Worm (Caenorhabditis elegans) whole organism, midembryonic: ENCODE data around the gene T04A11.4.
"Not testable (repeated sequence)": the region's sequence is repeated elsewhere in the genome, so short reads cannot be mapped to it uniquely, and the experiment has no call there.

Experiments used
- T22C8.4 ChIP-seq: fragments of 200-800 bp; sonication (Bioruptor generic); IDR thresholded peaks from 2 replicates; pipeline ENCODE4 v1.3.6; 2022; ENCODE audit warnings: missing genetic modification characterization, missing compliant biosample characterization
- cog-1 ChIP-seq: sonication (generic microtip); optimal IDR thresholded peaks from 2 replicates; lab custom pipeline; 2016; ENCODE audit warnings: missing genetic modification characterization, missing compliant biosample characterization
- flt-1 ChIP-seq: fragments of 200-800 bp; sonication (Bioruptor generic); IDR thresholded peaks from 2 replicates; pipeline ENCODE4 v1.3.6; 2022; ENCODE audit warnings: missing genetic modification characterization, missing compliant biosample characterization
- klf-2 ChIP-seq: fragments of 200-800 bp; sonication (Bioruptor generic); conservative IDR thresholded peaks from 2 replicates; pipeline ENCODE4 v1.3.6; 2022; ENCODE audit warnings: missing genetic modification reagents, missing genetic modification characterization, missing compliant biosample characterization
- med-1 ChIP-seq: sonication (generic microtip); optimal IDR thresholded peaks from 2 replicates; lab custom pipeline; 2017; ENCODE audit warnings: missing genetic modification characterization, mild to moderate bottlenecking, missing compliant biosample characterization, antibody characterized with exemption, missing genetic modification reagents; ENCODE audit not compliant: insufficient read depth
- ref-1 ChIP-seq: fragments of 200-800 bp; sonication (Bioruptor generic); conservative IDR thresholded peaks from 2 replicates; pipeline ENCODE4 v1.3.6; 2022; ENCODE audit warnings: missing genetic modification reagents, missing genetic modification characterization, missing compliant biosample characterization
- tab-1 ChIP-seq: fragments of 200-800 bp; sonication (Bioruptor generic); IDR thresholded peaks from 2 replicates; pipeline ENCODE4 v1.3.6; 2022; ENCODE audit warnings: missing genetic modification characterization, missing compliant biosample characterization
- ztf-23 ChIP-seq: fragments of 200-800 bp; sonication (Bioruptor generic); IDR thresholded peaks from 2 replicates; pipeline ENCODE4 v1.3.6; 2022; ENCODE audit warnings: missing genetic modification reagents, missing genetic modification characterization, missing compliant biosample characterization
- ztf-29 ChIP-seq: fragments of 200-800 bp; sonication (Bioruptor generic); IDR thresholded peaks from 2 replicates; pipeline ENCODE4 v1.3.6; 2022; ENCODE audit warnings: missing genetic modification reagents, missing genetic modification characterization, missing compliant biosample characterization

Gene T04A11.4

ce11 chrIV:12495196-12495595, 10.8 kb upstream of the T04A11.4 start, which contains the start of gene sru-20:
Gene sru-20, plus strand, starts transcription at chrIV:12495496.
- no peak for TF ChIP-seq klf-2
- no peak for TF ChIP-seq flt-1 (GFP tag; lab: Robert Waterston, UW)
- TF ChIP-seq T22C8.4: no peak
- TF ChIP-seq cog-1 (tag; lab: Kevin White, UChicago): no peak
- TF ChIP-seq ztf-29 (GFP tag; lab: Robert Waterston, UW): no peak
- TF ChIP-seq ztf-23 (GFP tag; lab: Robert Waterston, UW): no peak
- TF ChIP-seq ref-1 (GFP tag; lab: Robert Waterston, UW): no peak
- no peak for TF ChIP-seq tab-1
- no peak for TF ChIP-seq med-1 (GFP tag; lab: Kevin White, UChicago)

- TF ChIP-seq cog-1 (tag; lab: Kevin White, UChicago) (no peak), med-1 (GFP tag; lab: Kevin White, UChicago) (no peak), ztf-29 (GFP tag; lab: Robert Waterston, UW) (no peak), ztf-23 (GFP tag; lab: Robert Waterston, UW) (no peak), ref-1 (GFP tag; lab: Robert Waterston, UW) (no peak), T22C8.4 (no peak)
These were observed 6.1 kb upstream of the T04A11.4 start, which contains the start of gene him-6 for ce11 chrIV:12490491-12490890. Gene him-6, plus strand, starts transcription at chrIV:12490791.

- TF ChIP-seq klf-2 (no peak), med-1 (GFP tag; lab: Kevin White, UChicago) (no peak), T22C8.4 (no peak), cog-1 (tag; lab: Kevin White, UChicago) (no peak), ztf-23 (GFP tag; lab: Robert Waterston, UW) (no peak), ref-1 (GFP tag; lab: Robert Waterston, UW) (no peak), ztf-29 (GFP tag; lab: Robert Waterston, UW) (no peak), flt-1 (GFP tag; lab: Robert Waterston, UW) (no peak), tab-1 (no peak)
These were observed 2.8 kb upstream of the T04A11.4 start, which contains the start of gene sru-26 for ce11 chrIV:12487194-12487593. Gene sru-26, plus strand, starts transcription at chrIV:12487494.

- TF ChIP-seq flt-1 (GFP tag; lab: Robert Waterston, UW); ref-1 (GFP tag; lab: Robert Waterston, UW); tab-1: not testable (repeated sequence)
These were observed 5.7 kb downstream of the T04A11.4 start, which contains the start of gene igdb-1 for ce11 chrIV:12478711-12479110. Gene igdb-1, plus strand, starts transcription at chrIV:12479011.

- not testable (repeated sequence) for TF ChIP-seq klf-2; flt-1 (GFP tag; lab: Robert Waterston, UW); ztf-29 (GFP tag; lab: Robert Waterston, UW)
These were observed 7.4 kb downstream of the T04A11.4 start, which contains the start of gene T04A11.1 for ce11 chrIV:12476942-12477341. Gene T04A11.1, minus strand, starts transcription at chrIV:12477042.

ce11 chrIV:12468359-12468758, 16.0 kb downstream of the T04A11.4 start, which contains the start of gene igdb-2:
Gene igdb-2, plus strand, starts transcription at chrIV:12468659.
- TF ChIP-seq T22C8.4 (no peak), ref-1 (GFP tag; lab: Robert Waterston, UW) (no peak), ztf-29 (GFP tag; lab: Robert Waterston, UW) (no peak), flt-1 (GFP tag; lab: Robert Waterston, UW) (no peak), klf-2 (no peak), cog-1 (tag; lab: Kevin White, UChicago) (no peak), ztf-23 (GFP tag; lab: Robert Waterston, UW) (no peak), med-1 (GFP tag; lab: Kevin White, UChicago) (no peak)

- TF ChIP-seq med-1 (GFP tag; lab: Kevin White, UChicago) (no peak), T22C8.4 (no peak), ztf-23 (GFP tag; lab: Robert Waterston, UW) (no peak), ref-1 (GFP tag; lab: Robert Waterston, UW) (no peak), ztf-29 (GFP tag; lab: Robert Waterston, UW) (no peak), tab-1 (no peak), klf-2 (no peak), flt-1 (GFP tag; lab: Robert Waterston, UW) (no peak), cog-1 (tag; lab: Kevin White, UChicago) (no peak)
These were observed 16.6 kb downstream of the T04A11.4 start for ce11 chrIV:12467761-12468160.

- TF ChIP-seq tab-1: no peak
- TF ChIP-seq klf-2: no peak
- TF ChIP-seq cog-1 (tag; lab: Kevin White, UChicago): no peak
- TF ChIP-seq T22C8.4: no peak
- no peak for TF ChIP-seq ref-1 (GFP tag; lab: Robert Waterston, UW)
- no peak for TF ChIP-seq ztf-29 (GFP tag; lab: Robert Waterston, UW)
- TF ChIP-seq med-1 (GFP tag; lab: Kevin White, UChicago): no peak
- no peak for TF ChIP-seq flt-1 (GFP tag; lab: Robert Waterston, UW)
- TF ChIP-seq ztf-23 (GFP tag; lab: Robert Waterston, UW): no peak
These were observed 19.6 kb downstream of the T04A11.4 start for ce11 chrIV:12464822-12465221.

- no peak for TF ChIP-seq med-1 (GFP tag; lab: Kevin White, UChicago)
- no peak for TF ChIP-seq flt-1 (GFP tag; lab: Robert Waterston, UW)
- TF ChIP-seq T22C8.4: no peak
- TF ChIP-seq ref-1 (GFP tag; lab: Robert Waterston, UW): no peak
- no peak for TF ChIP-seq ztf-29 (GFP tag; lab: Robert Waterston, UW)
- no peak for TF ChIP-seq cog-1 (tag; lab: Kevin White, UChicago)
- TF ChIP-seq ztf-23 (GFP tag; lab: Robert Waterston, UW): no peak
- no peak for TF ChIP-seq tab-1
- no peak for TF ChIP-seq klf-2
These were observed 21.0 kb downstream of the T04A11.4 start, which contains the start of gene C25G4.8 for ce11 chrIV:12463370-12463769. Gene C25G4.8, minus strand, starts transcription at chrIV:12463470.

ce11 chrIV:12456613-12457012, 27.8 kb downstream of the T04A11.4 start, which contains the start of gene C25G4.7:
Gene C25G4.7, plus strand, starts transcription at chrIV:12456913.
- no peak for TF ChIP-seq ref-1 (GFP tag; lab: Robert Waterston, UW)
- TF ChIP-seq ztf-23 (GFP tag; lab: Robert Waterston, UW): no peak
- no peak for TF ChIP-seq ztf-29 (GFP tag; lab: Robert Waterston, UW)
- no peak for TF ChIP-seq klf-2
- no peak for TF ChIP-seq tab-1
- no peak for TF ChIP-seq med-1 (GFP tag; lab: Kevin White, UChicago)
- TF ChIP-seq cog-1 (tag; lab: Kevin White, UChicago): no peak
- TF ChIP-seq T22C8.4: no peak
- no peak for TF ChIP-seq flt-1 (GFP tag; lab: Robert Waterston, UW)
